Fruit fly (Drosophila melanogaster) whole organism, wandering third instar larva: Measurements from ENCODE around the gene CG43349.

Experiments
- Abd-B ChIP-seq: fragments of >200 bp; optimal IDR thresholded peaks from 2 replicates; lab custom pipeline; 2017; ENCODE audit warnings: missing biosample characterization, missing genetic modification characterization
- CG32264 ChIP-seq: fragments of 200-800 bp; sonication (Bioruptor generic); optimal IDR thresholded peaks from 2 replicates; lab custom pipeline; 2016; ENCODE audit warnings: missing biosample characterization, missing genetic modification characterization
- CG9705 ChIP-seq: fragments of 200-800 bp; sonication (Bioruptor generic); optimal IDR thresholded peaks from 2 replicates; lab custom pipeline; 2018; ENCODE audit warnings: missing biosample characterization, mild to moderate bottlenecking, missing genetic modification characterization
- CrebA ChIP-seq: fragments of 200-800 bp; sonication (Bioruptor generic); optimal IDR thresholded peaks from 2 replicates; lab custom pipeline; 2016; ENCODE audit warnings: missing biosample characterization, mild to moderate bottlenecking, missing genetic modification characterization, borderline replicate concordance
- Dfd ChIP-seq: fragments of >200 bp; optimal IDR thresholded peaks from 2 replicates; lab custom pipeline; 2017; ENCODE audit warnings: missing biosample characterization, missing genetic modification characterization
- Dif ChIP-seq: fragments of 200-275, 200-300 bp; sonication (Bioruptor generic); optimal IDR thresholded peaks from 2 replicates; lab custom pipeline; 2018; ENCODE audit warnings: missing biosample characterization, missing genetic modification characterization; ENCODE audit not compliant: partially characterized antibody
- GATAd ChIP-seq: sonication (Bioruptor generic); optimal IDR thresholded peaks from 2 replicates; lab custom pipeline; 2016; ENCODE audit warnings: missing biosample characterization, missing genetic modification characterization
- HLH106 ChIP-seq: fragments of 200-800 bp; optimal IDR thresholded peaks from 3 replicates; lab custom pipeline; 2019; ENCODE audit warnings: missing biosample characterization, mild to moderate bottlenecking, missing genetic modification characterization, moderate library complexity
- Hnf4 ChIP-seq: fragments of 200-800 bp; sonication (Bioruptor generic); optimal IDR thresholded peaks from 2 replicates; lab custom pipeline; 2016; ENCODE audit warnings: missing biosample characterization, mild to moderate bottlenecking, missing genetic modification characterization
- Hr78 ChIP-seq: fragments of >200 bp; optimal IDR thresholded peaks from 2 replicates; lab custom pipeline; 2017; ENCODE audit warnings: missing biosample characterization, missing genetic modification characterization
- Hr83 ChIP-seq: fragments of 200-300 bp; sonication (Bioruptor generic); optimal IDR thresholded peaks from 2 replicates; lab custom pipeline; 2016; ENCODE audit warnings: missing biosample characterization, mild to moderate bottlenecking, missing genetic modification characterization, moderate library complexity; ENCODE audit not compliant: poor library complexity, severe bottlenecking
- Jra ChIP-seq: sonication (Bioruptor generic); optimal IDR thresholded peaks from 2 replicates; lab custom pipeline; 2016; ENCODE audit warnings: missing biosample characterization, missing genetic modification characterization
- Mio ChIP-seq: sonication (Bioruptor generic); optimal IDR thresholded peaks from 2 replicates; lab custom pipeline; 2016; ENCODE audit warnings: missing biosample characterization, missing genetic modification characterization
- Myc ChIP-seq: fragments of >200 bp; optimal IDR thresholded peaks from 2 replicates; lab custom pipeline; 2017
- N ChIP-seq: fragments of >200 bp; optimal IDR thresholded peaks from 2 replicates; lab custom pipeline; 2018; ENCODE audit warnings: missing biosample characterization, missing external identifiers, missing genetic modification characterization
- OdsH ChIP-seq: fragments of 200-800 bp; sonication (Bioruptor generic); optimal IDR thresholded peaks from 2 replicates; lab custom pipeline; 2016; ENCODE audit warnings: missing biosample characterization, mild to moderate bottlenecking, missing genetic modification characterization
- Rel ChIP-seq, 2 experiments: fragments of 200-800 bp; sonication (Bioruptor generic) in 1 of 2; optimal IDR thresholded peaks; 2 replicates in 1 of 2; 3 replicates in 1 of 2; lab custom pipeline; 2016 to 2019; ENCODE audit warnings: mild to moderate bottlenecking in 2 of 2, missing biosample characterization in 2 of 2, missing genetic modification characterization in 2 of 2, moderate library complexity in 1 of 2
- Sp1 ChIP-seq: fragments of 200-800 bp; sonication (Bioruptor generic); optimal IDR thresholded peaks from 3 replicates; lab custom pipeline; 2019; ENCODE audit warnings: missing biosample characterization, mild to moderate bottlenecking, missing genetic modification characterization, moderate library complexity
- br ChIP-seq: fragments of 200-800 bp; sonication (Bioruptor generic); optimal IDR thresholded peaks from 2 replicates; lab custom pipeline; 2016; ENCODE audit warnings: missing biosample characterization, missing genetic modification characterization
- brk ChIP-seq: fragments of 200-800 bp; sonication (Bioruptor generic); optimal IDR thresholded peaks from 2 replicates; lab custom pipeline; 2016; ENCODE audit warnings: missing biosample characterization, mild to moderate bottlenecking, missing genetic modification characterization
- dl ChIP-seq, 2 experiments: fragments of 175-275, 200-275 bp in 1 of 2; fragments of 200-275 bp in 1 of 2; sonication (Bioruptor generic); optimal IDR thresholded peaks; lab custom pipeline; 2018; ENCODE audit warnings: mild to moderate bottlenecking in 2 of 2, missing biosample characterization in 2 of 2, missing genetic modification characterization in 2 of 2, moderate library complexity in 2 of 2; ENCODE audit not compliant: partially characterized antibody in 2 of 2, insufficient read depth in 1 of 2
- dmrt93B ChIP-seq: fragments of 200-800 bp; sonication (Bioruptor generic); optimal IDR thresholded peaks from 2 replicates; lab custom pipeline; 2018; ENCODE audit warnings: missing biosample characterization, mild to moderate bottlenecking, missing genetic modification characterization
- dsf ChIP-seq: sonication (Bioruptor generic); optimal IDR thresholded peaks from 2 replicates; lab custom pipeline; 2016; ENCODE audit warnings: missing biosample characterization, missing genetic modification characterization, borderline replicate concordance
- ey ChIP-seq: fragments of 200-800 bp; sonication (Bioruptor generic); optimal IDR thresholded peaks from 2 replicates; lab custom pipeline; 2016; ENCODE audit warnings: missing biosample characterization, missing genetic modification characterization
- foxo ChIP-seq, 2 experiments: fragments of 200-800 bp; sonication (Bioruptor generic); optimal IDR thresholded peaks; 2 replicates in 1 of 2; 3 replicates in 1 of 2; lab custom pipeline; 2016 to 2017; ENCODE audit warnings: missing biosample characterization in 2 of 2, missing genetic modification characterization in 2 of 2
- h ChIP-seq: fragments of 200-800 bp; sonication (Bioruptor generic); optimal IDR thresholded peaks from 3 replicates; lab custom pipeline; 2016; ENCODE audit warnings: missing biosample characterization, mild to moderate bottlenecking, missing genetic modification characterization
- jim ChIP-seq: fragments of 175-275, 200-325 bp; sonication (Bioruptor generic); optimal IDR thresholded peaks from 2 replicates; lab custom pipeline; 2016; ENCODE audit warnings: missing biosample characterization, mild to moderate bottlenecking, missing genetic modification characterization
- pan ChIP-seq: fragments of >200 bp; optimal IDR thresholded peaks from 2 replicates; lab custom pipeline; 2017
- psq ChIP-seq: fragments of 200-800 bp; sonication (Bioruptor generic); optimal IDR thresholded peaks from 3 replicates; lab custom pipeline; 2017; ENCODE audit warnings: missing biosample characterization, mild to moderate bottlenecking, missing genetic modification characterization, moderate library complexity
- rgr ChIP-seq: fragments of 200-800 bp; sonication (Bioruptor generic); optimal IDR thresholded peaks from 3 replicates; lab custom pipeline; 2016; ENCODE audit warnings: missing biosample characterization, mild to moderate bottlenecking, missing genetic modification characterization
- sage ChIP-seq: fragments of 200-800 bp; sonication (Bioruptor generic); optimal IDR thresholded peaks from 2 replicates; lab custom pipeline; 2016; ENCODE audit warnings: missing biosample characterization, mild to moderate bottlenecking, missing genetic modification characterization
- sv ChIP-seq: fragments of 200-800 bp; sonication (Bioruptor generic); optimal IDR thresholded peaks from 3 replicates; lab custom pipeline; 2016; ENCODE audit warnings: missing biosample characterization, missing genetic modification characterization
- tai ChIP-seq: sonication (Bioruptor generic); optimal IDR thresholded peaks from 2 replicates; lab custom pipeline; 2016; ENCODE audit warnings: missing biosample characterization, missing genetic modification characterization
- usp ChIP-seq: fragments of >200 bp; optimal IDR thresholded peaks from 2 replicates; lab custom pipeline; 2017; ENCODE audit warnings: missing biosample characterization, missing genetic modification characterization
- woc ChIP-seq: sonication (Bioruptor generic); optimal IDR thresholded peaks from 2 replicates; lab custom pipeline; 2016; ENCODE audit warnings: missing biosample characterization, mild to moderate bottlenecking, missing genetic modification characterization

CG43349 gene

dm6 chr2L:1199912-1200721, at the start of gene CG43349, which contains the start of gene CG5011:
Gene CG43349, plus strand, starts transcription at chr2L:1200205.
Gene CG5011, plus strand, starts transcription at chr2L:1200671.
- peak; percentile 48 to 72 for TF ChIP-seq dl (GFP tag; optimal IDR thresholded peaks at IDR 0.05; lab: Kevin White, UChicago; ENCODE audit: insufficient read depth in 1 of 2, partially characterized antibody in 2 of 2)
- no peak for TF ChIP-seq CrebA (GFP tag; lab: Kevin White, UChicago)
- peak; percentile 65 for TF ChIP-seq Dfd (GFP tag; lab: Kevin White, UChicago)
- no peak for TF ChIP-seq Rel (GFP tag; optimal IDR thresholded peaks at IDR 0.05; lab: Kevin White, UChicago)
- TF ChIP-seq Rel (tag; optimal IDR thresholded peaks at IDR 0.05; lab: Kevin White, UChicago) = peak; percentile 85

- no peak for TF ChIP-seq usp (GFP tag; lab: Kevin White, UChicago)
- no peak for TF ChIP-seq Sp1
- no peak for TF ChIP-seq jim (GFP tag; lab: Kevin White, UChicago)
- TF ChIP-seq dl (GFP tag; optimal IDR thresholded peaks at IDR 0.05; lab: Kevin White, UChicago; ENCODE audit: insufficient read depth in 1 of 2, partially characterized antibody in 2 of 2) = no peak
- no peak for TF ChIP-seq brk (GFP tag; lab: Kevin White, UChicago)
- TF ChIP-seq rgr = no peak
- TF ChIP-seq Abd-B (GFP tag; lab: Kevin White, UChicago) = no peak
- TF ChIP-seq dmrt93B = no peak
- peak; percentile 7 for TF ChIP-seq sv (GFP tag; lab: Kevin White, UChicago)
- TF ChIP-seq N = no peak
- no peak for TF ChIP-seq Mio (GFP tag; lab: Kevin White, UChicago)
- no peak for TF ChIP-seq Rel (GFP tag; optimal IDR thresholded peaks at IDR 0.05; lab: Kevin White, UChicago)
- peak; percentile 59 for TF ChIP-seq Rel (tag; optimal IDR thresholded peaks at IDR 0.05; lab: Kevin White, UChicago)
- TF ChIP-seq CG9705 (GFP tag; lab: Kevin White, UChicago) = no peak
- TF ChIP-seq dsf = no peak
- no peak for TF ChIP-seq Dif (GFP tag; lab: Kevin White, UChicago)
- TF ChIP-seq HLH106 (tag; lab: Kevin White, UChicago) = peak; percentile 40
- peak; percentile 74 for TF ChIP-seq br
- TF ChIP-seq pan (lab: Kevin White, UChicago) = no peak
- no peak for TF ChIP-seq Hnf4 (GFP tag; lab: Kevin White, UChicago)
- TF ChIP-seq OdsH (GFP tag; lab: Kevin White, UChicago) = peak; percentile 61
- peak; percentile 43 for TF ChIP-seq psq (GFP tag; lab: Kevin White, UChicago)
- TF ChIP-seq Hr78 (GFP tag; lab: Kevin White, UChicago) = no peak
- TF ChIP-seq Jra = no peak
- TF ChIP-seq h = peak; percentile 77
- no peak for TF ChIP-seq Dfd (GFP tag; lab: Kevin White, UChicago)
- peak; percentile 67 for TF ChIP-seq ey (GFP tag; lab: Kevin White, UChicago)
- TF ChIP-seq tai (GFP tag; lab: Kevin White, UChicago) = no peak
- no peak for TF ChIP-seq CrebA (GFP tag; lab: Kevin White, UChicago)
- TF ChIP-seq GATAd = peak; percentile 10
- TF ChIP-seq CG32264 = peak; percentile 1
- TF ChIP-seq foxo (GFP tag; optimal IDR thresholded peaks at IDR 0.05; lab: Kevin White, UChicago) = peak in 1 of 2 experiments; percentile 83
- TF ChIP-seq sage (GFP tag; lab: Kevin White, UChicago) = no peak
- TF ChIP-seq Myc = no peak
- no peak for TF ChIP-seq woc (GFP tag; lab: Kevin White, UChicago)
- peak; percentile 97 for TF ChIP-seq Hr83 (GFP tag; lab: Kevin White, UChicago)
Observed at dm6 chr2L:1150554-1150953, 49.5 kb upstream of the CG43349 start, which contains the start of the genes Tfb4 and Vps29. Gene Tfb4, minus strand, starts transcription at chr2L:1150677. Gene Vps29, plus strand, starts transcription at chr2L:1150766.

dm6 chr2L:1152693-1153092, 47.3 kb upstream of the CG43349 start:
- TF ChIP-seq Rel (GFP tag; optimal IDR thresholded peaks at IDR 0.05; lab: Kevin White, UChicago) = no peak
- no peak for TF ChIP-seq Rel (tag; optimal IDR thresholded peaks at IDR 0.05; lab: Kevin White, UChicago)
- peak; percentile 99 for TF ChIP-seq Dfd (GFP tag; lab: Kevin White, UChicago)
- TF ChIP-seq, all 38 proteins: peak for 1
